Fruit fly (Drosophila melanogaster) whole organism, embryonic: ENCODE measurements around the gene aph-1.

ENCODE experiments used
- Abd-B ChIP-seq: fragments of 200-800 bp; sonication (Bioruptor generic); optimal IDR thresholded peaks from 2 replicates; lab custom pipeline; 2018; ENCODE audit warnings: missing biosample characterization, mild to moderate bottlenecking, missing genetic modification characterization, moderate library complexity
- Adf1 ChIP-seq: fragments of 200-800 bp; sonication (Bioruptor generic); IDR thresholded peaks from 2 replicates; pipeline ENCODE4 v1.3.6; 2022; ENCODE audit warnings: missing biosample characterization, missing genetic modification characterization
- CG11085 ChIP-seq: fragments of 200-800 bp; sonication (Bioruptor generic); IDR thresholded peaks from 2 replicates; pipeline ENCODE4 v1.3.6; 2022; ENCODE audit warnings: missing biosample characterization, missing genetic modification characterization
- CG12071 ChIP-seq: fragments of 200-800 bp; sonication (Bioruptor generic); optimal IDR thresholded peaks from 3 replicates; lab custom pipeline; 2018; ENCODE audit warnings: missing biosample characterization, mild to moderate bottlenecking, missing genetic modification characterization
- CG12769 ChIP-seq: fragments of 200-800 bp; sonication (Bioruptor generic); optimal IDR thresholded peaks from 2 replicates; lab custom pipeline; 2019; ENCODE audit warnings: missing biosample characterization, mild to moderate bottlenecking, missing genetic modification characterization, moderate library complexity
- CG13775 ChIP-seq: fragments of 200-800 bp; sonication (Bioruptor generic); optimal IDR thresholded peaks from 3 replicates; lab custom pipeline; 2017; ENCODE audit warnings: missing biosample characterization, mild to moderate bottlenecking, missing genetic modification characterization
- CG14050 ChIP-seq: fragments of 200-800 bp; sonication (Bioruptor generic); IDR thresholded peaks from 3 replicates; pipeline ENCODE4 v1.3.6; 2022; ENCODE audit warnings: missing biosample characterization, missing genetic modification characterization
- CG14441 ChIP-seq: fragments of 200-800 bp; sonication (Bioruptor generic); IDR thresholded peaks from 2 replicates; pipeline ENCODE4 v1.3.6; 2022; ENCODE audit warnings: missing biosample characterization, missing genetic modification characterization
- CG14965 ChIP-seq: fragments of 200-800 bp; sonication (Bioruptor generic); optimal IDR thresholded peaks from 2 replicates; lab custom pipeline; 2016; ENCODE audit warnings: missing biosample characterization, missing genetic modification characterization, borderline replicate concordance
- CG18262 ChIP-seq: fragments of 200-800 bp; optimal IDR thresholded peaks from 3 replicates; lab custom pipeline; 2019; ENCODE audit warnings: missing biosample characterization, mild to moderate bottlenecking, missing genetic modification characterization, moderate library complexity
- CG2129 ChIP-seq: fragments of 200-800 bp; sonication (Bioruptor generic); IDR thresholded peaks from 2 replicates; pipeline ENCODE4 v1.3.6; 2022; ENCODE audit warnings: missing biosample characterization, missing genetic modification characterization; ENCODE audit not compliant: partially characterized antibody
- CG2712 ChIP-seq: fragments of 200-800 bp; optimal IDR thresholded peaks from 3 replicates; lab custom pipeline; 2019; ENCODE audit warnings: missing biosample characterization, mild to moderate bottlenecking, missing genetic modification characterization, moderate library complexity
- CG3847 ChIP-seq: fragments of 200-800 bp; sonication (Bioruptor generic); IDR thresholded peaks from 2 replicates; pipeline ENCODE4 v1.3.6; 2022; ENCODE audit warnings: missing biosample characterization, missing genetic modification characterization
- CG7928 ChIP-seq: fragments of 200-800 bp; sonication (Bioruptor generic); optimal IDR thresholded peaks from 2 replicates; lab custom pipeline; 2017; ENCODE audit warnings: missing biosample characterization, mild to moderate bottlenecking, missing genetic modification characterization
- CG8089 ChIP-seq: fragments of 200-800 bp; sonication (Bioruptor generic); optimal IDR thresholded peaks from 3 replicates; lab custom pipeline; 2016; ENCODE audit warnings: missing biosample characterization, missing genetic modification characterization
- CG9727 ChIP-seq: fragments of 200-800 bp; sonication (Bioruptor generic); optimal IDR thresholded peaks from 3 replicates; lab custom pipeline; 2017; ENCODE audit warnings: missing biosample characterization, mild to moderate bottlenecking, missing genetic modification characterization
- CHES-1-like ChIP-seq: fragments of 200-800 bp; sonication (Bioruptor generic); optimal IDR thresholded peaks from 2 replicates; lab custom pipeline; 2016; ENCODE audit warnings: missing biosample characterization, missing genetic modification characterization
- Chrac-16 ChIP-seq: fragments of 200-800 bp; sonication (Bioruptor generic); optimal IDR thresholded peaks from 3 replicates; lab custom pipeline; 2016; ENCODE audit warnings: missing biosample characterization, missing genetic modification characterization
- Dad ChIP-seq: fragments of 200-800 bp; sonication (Bioruptor generic); optimal IDR thresholded peaks from 3 replicates; lab custom pipeline; 2016; ENCODE audit warnings: missing biosample characterization, missing genetic modification characterization
- Ets65A ChIP-seq: fragments of 200-800 bp; sonication (Bioruptor generic); peaks from one replicate; lab custom pipeline; 2016; ENCODE audit warnings: missing biosample characterization, missing genetic modification characterization
- Ets97D ChIP-seq: fragments of 200-800 bp; sonication (Bioruptor generic); optimal IDR thresholded peaks from 3 replicates; lab custom pipeline; 2016; ENCODE audit warnings: missing biosample characterization, missing genetic modification characterization
- Fer1 ChIP-seq: fragments of 200-800 bp; sonication (Bioruptor generic); optimal IDR thresholded peaks from 2 replicates; lab custom pipeline; 2017; ENCODE audit warnings: missing biosample characterization, mild to moderate bottlenecking, missing genetic modification characterization
- Hand ChIP-seq: fragments of 200-800 bp; sonication (Bioruptor generic); optimal IDR thresholded peaks from 2 replicates; lab custom pipeline; 2017; ENCODE audit warnings: mild to moderate bottlenecking, missing biosample characterization, missing genetic modification reagents, missing genetic modification characterization
- Hmr ChIP-seq: fragments of 200-800 bp; sonication (Bioruptor generic); optimal IDR thresholded peaks from 3 replicates; lab custom pipeline; 2017; ENCODE audit warnings: mild to moderate bottlenecking, missing biosample characterization, missing genetic modification reagents, missing genetic modification characterization
- Ptx1 ChIP-seq: fragments of 200-800 bp; sonication (Bioruptor generic); IDR thresholded peaks from 2 replicates; pipeline ENCODE4 v1.3.6; 2022; ENCODE audit warnings: missing biosample characterization, missing genetic modification characterization
- Ravus ChIP-seq: fragments of 200-800 bp; sonication (Bioruptor generic); IDR thresholded peaks from 2 replicates; pipeline ENCODE4 v1.3.6; 2022; ENCODE audit warnings: missing biosample characterization, missing genetic modification characterization
- Vsx1 ChIP-seq: fragments of 200-800 bp; sonication (Bioruptor generic); optimal IDR thresholded peaks from 2 replicates; lab custom pipeline; 2017; ENCODE audit warnings: missing biosample characterization, mild to moderate bottlenecking, missing genetic modification characterization, missing genetic modification reagents
- Xrp1 ChIP-seq: fragments of 200-800 bp; sonication (Bioruptor generic); IDR thresholded peaks from 2 replicates; pipeline ENCODE4 v1.3.6; 2022; ENCODE audit warnings: missing biosample characterization, missing genetic modification characterization
- ab ChIP-seq: fragments of 200-800 bp; sonication (Bioruptor generic); optimal IDR thresholded peaks from 2 replicates; lab custom pipeline; 2016; ENCODE audit warnings: missing biosample characterization, missing genetic modification characterization
- al ChIP-seq: fragments of 200-800 bp; sonication (Bioruptor generic); IDR thresholded peaks from 2 replicates; pipeline ENCODE4 v1.3.6; 2022; ENCODE audit warnings: missing biosample characterization, missing genetic modification characterization
- bsh ChIP-seq, 2 experiments: fragments of 200-800 bp; sonication (Bioruptor generic); optimal IDR thresholded peaks; 2 replicates each; lab custom pipeline; 2017 to 2018; ENCODE audit warnings: mild to moderate bottlenecking in 2 of 2, missing biosample characterization in 2 of 2, missing genetic modification characterization in 2 of 2, moderate library complexity in 1 of 2
- btn ChIP-seq: fragments of 200-800 bp; sonication (Bioruptor generic); optimal IDR thresholded peaks from 2 replicates; lab custom pipeline; 2016; ENCODE audit warnings: missing biosample characterization, missing genetic modification characterization
- cato ChIP-seq: fragments of 200-800 bp; sonication (Bioruptor generic); optimal IDR thresholded peaks from 2 replicates; lab custom pipeline; 2016; ENCODE audit warnings: missing biosample characterization, missing genetic modification characterization, borderline replicate concordance
- chif ChIP-seq, 2 experiments: fragments of 200-800 bp; sonication (Bioruptor generic); optimal IDR thresholded peaks; 3 replicates each; lab custom pipeline; 2016; ENCODE audit warnings: missing biosample characterization in 2 of 2, missing genetic modification characterization in 2 of 2
- chn ChIP-seq: fragments of 200-800 bp; sonication (Bioruptor generic); optimal IDR thresholded peaks from 2 replicates; lab custom pipeline; 2016; ENCODE audit warnings: missing biosample characterization, missing genetic modification characterization
- ci ChIP-seq: fragments of 200-800 bp; sonication (Bioruptor generic); IDR thresholded peaks from 3 replicates; pipeline ENCODE4 v1.3.6; 2022; ENCODE audit warnings: missing biosample characterization, missing genetic modification characterization
- da ChIP-seq: fragments of 200-800 bp; sonication (Bioruptor generic); optimal IDR thresholded peaks from 2 replicates; lab custom pipeline; 2016; ENCODE audit warnings: missing biosample characterization, missing genetic modification characterization
- dimm ChIP-seq: fragments of 200-800 bp; sonication (Bioruptor generic); IDR thresholded peaks from 2 replicates; pipeline ENCODE4 v1.3.6; 2022; ENCODE audit warnings: missing biosample characterization, missing genetic modification characterization
- dpn ChIP-seq, 2 experiments: fragments of 200-800 bp; sonication (Bioruptor generic); optimal IDR thresholded peaks; 3 replicates each; lab custom pipeline; 2016; ENCODE audit warnings: missing biosample characterization in 2 of 2, missing genetic modification characterization in 2 of 2
- ewg ChIP-seq: fragments of 200-800 bp; sonication (Bioruptor generic); optimal IDR thresholded peaks from 3 replicates; lab custom pipeline; 2017; ENCODE audit warnings: mild to moderate bottlenecking, missing biosample characterization, missing genetic modification reagents, missing genetic modification characterization
- eyg ChIP-seq: fragments of 200-800 bp; sonication (Bioruptor generic); optimal IDR thresholded peaks from 3 replicates; lab custom pipeline; 2016; ENCODE audit warnings: missing biosample characterization, missing genetic modification characterization
- gsb ChIP-seq: fragments of 200-800 bp; sonication (Bioruptor generic); IDR thresholded peaks from 2 replicates; pipeline ENCODE4 v1.3.6; 2022; ENCODE audit warnings: missing biosample characterization, missing genetic modification characterization
- hb ChIP-seq: fragments of 200-800 bp; sonication (Bioruptor generic); IDR thresholded peaks from 3 replicates; pipeline ENCODE4 v1.3.6; 2022; ENCODE audit warnings: missing biosample characterization, missing genetic modification characterization; ENCODE audit not compliant: partially characterized antibody
- hbn ChIP-seq: fragments of 200-800 bp; sonication (Bioruptor generic); IDR thresholded peaks from 2 replicates; pipeline ENCODE4 v1.3.6; 2022; ENCODE audit warnings: missing biosample characterization, missing genetic modification characterization; ENCODE audit not compliant: partially characterized antibody
- ind ChIP-seq: fragments of 200-800 bp; sonication (Bioruptor generic); optimal IDR thresholded peaks from 3 replicates; lab custom pipeline; 2016; ENCODE audit warnings: missing biosample characterization, missing genetic modification characterization
- jing ChIP-seq: fragments of 200-800 bp; sonication (Bioruptor generic); optimal IDR thresholded peaks from 2 replicates; lab custom pipeline; 2018; ENCODE audit warnings: missing biosample characterization, mild to moderate bottlenecking, missing genetic modification characterization
- ken ChIP-seq: fragments of 200-800 bp; sonication (Bioruptor generic); IDR thresholded peaks from 3 replicates; pipeline ENCODE4 v1.3.6; 2022; ENCODE audit warnings: missing biosample characterization, missing genetic modification characterization
- lab ChIP-seq: fragments of 200-800 bp; sonication (Bioruptor generic); optimal IDR thresholded peaks from 3 replicates; lab custom pipeline; 2017; ENCODE audit warnings: missing biosample characterization, missing genetic modification characterization, mild to moderate bottlenecking, moderate library complexity, missing genetic modification reagents
- org-1 ChIP-seq: fragments of 200-800 bp; sonication (Bioruptor generic); optimal IDR thresholded peaks from 2 replicates; lab custom pipeline; 2017; ENCODE audit warnings: missing biosample characterization, missing genetic modification characterization
- repo ChIP-seq: fragments of 200-800 bp; sonication (Bioruptor generic); optimal IDR thresholded peaks from 2 replicates; lab custom pipeline; 2016; ENCODE audit warnings: missing biosample characterization, missing genetic modification characterization
- ro ChIP-seq: fragments of 200-800 bp; sonication (Bioruptor generic); IDR thresholded peaks from 2 replicates; pipeline ENCODE4 v1.3.6; 2022; ENCODE audit warnings: missing biosample characterization, missing genetic modification characterization
- stwl ChIP-seq: fragments of 200-800 bp; sonication (Bioruptor generic); optimal IDR thresholded peaks from 3 replicates; lab custom pipeline; 2018; ENCODE audit warnings: missing biosample characterization, mild to moderate bottlenecking, missing genetic modification characterization, moderate library complexity
- yki ChIP-seq: fragments of >200 bp; optimal IDR thresholded peaks from 3 replicates; lab custom pipeline; 2018

Gene aph-1

dm6 chr2L:2723100-2723499, 42.9 kb upstream of the aph-1 start (continued):
- TF ChIP-seq dimm (GFP tag; lab: Robert Waterston, UW) (no peak), bsh (GFP tag; optimal IDR thresholded peaks at IDR 0.05; lab: Kevin White, UChicago) (no peak), CG12071 (GFP tag; lab: Kevin White, UChicago) (no peak), Ets97D (GFP tag; lab: Kevin White, UChicago) (no peak), stwl (tag; lab: Kevin White, UChicago) (no peak), CG18262 (tag; lab: Kevin White, UChicago) (no peak), org-1 (GFP tag; lab: Kevin White, UChicago) (no peak), CG11085 (GFP tag; lab: Robert Waterston, UW) (no peak), Ravus (GFP tag; lab: Robert Waterston, UW) (no peak), ro (GFP tag; lab: Robert Waterston, UW) (no peak), Xrp1 (no peak), eyg (GFP tag; lab: Kevin White, UChicago) (no peak), yki (lab: Kevin White, UChicago) (no peak), Hmr (peak; percentile 59), CG14965 (GFP tag; lab: Kevin White, UChicago) (no peak), ci (GFP tag; lab: Robert Waterston, UW) (no peak), dpn (GFP tag; optimal IDR thresholded peaks at IDR 0.05; lab: Kevin White, UChicago) (no peak), CG2712 (tag; lab: Kevin White, UChicago) (no peak), CG7928 (no peak), Abd-B (no peak), hbn (no peak), CG8089 (GFP tag; lab: Kevin White, UChicago) (no peak), CG3847 (GFP tag; lab: Robert Waterston, UW) (no peak), Ptx1 (GFP tag; lab: Robert Waterston, UW) (no peak), CHES-1-like (GFP tag; lab: Kevin White, UChicago) (no peak), hb (GFP tag; lab: Robert Waterston, UW) (no peak), al (GFP tag; lab: Robert Waterston, UW) (no peak), CG13775 (no peak), lab (GFP tag; lab: Kevin White, UChicago) (peak; percentile 60), Dad (GFP tag; lab: Kevin White, UChicago) (no peak), ab (GFP tag; lab: Kevin White, UChicago) (no peak), jing (GFP tag; lab: Kevin White, UChicago) (no peak), chif (GFP tag; optimal IDR thresholded peaks at IDR 0.05; lab: Kevin White, UChicago) (no peak), CG14050 (GFP tag; lab: Robert Waterston, UW) (no peak), ewg (GFP tag; lab: Kevin White, UChicago) (no peak), btn (GFP tag; lab: Kevin White, UChicago) (no peak), CG14441 (no peak), da (GFP tag; lab: Kevin White, UChicago) (no peak), Hand (GFP tag; lab: Kevin White, UChicago) (peak; percentile 4), cato (GFP tag; lab: Kevin White, UChicago) (no peak), Vsx1 (no peak), Ets65A (GFP tag; lab: Kevin White, UChicago) (peak; percentile 91), gsb (GFP tag; lab: Robert Waterston, UW) (no peak), ind (GFP tag; lab: Kevin White, UChicago) (peak; percentile 18), Adf1 (no peak), chn (no peak), CG9727 (GFP tag; lab: Kevin White, UChicago) (no peak), ken (GFP tag; lab: Robert Waterston, UW) (no peak), CG2129 (GFP tag; lab: Robert Waterston, UW) (no peak), repo (GFP tag; lab: Kevin White, UChicago) (no peak), CG12769 (peak; percentile 64), Fer1 (peak; percentile 17), Chrac-16 (no peak)
